Worm (Caenorhabditis elegans) whole organism, mixed stage, embryonic: Measurements from ENCODE around the gene W01G7.4.

Source experiments
- M03D4.4 ChIP-seq: sonication (generic microtip); optimal IDR thresholded peaks from 2 replicates; lab custom pipeline; 2017; ENCODE audit warnings: mild to moderate bottlenecking, missing genetic modification characterization, missing compliant biosample characterization
- bed-3 ChIP-seq: fragments of 200-800 bp; sonication (Bioruptor generic); optimal IDR thresholded peaks from 3 replicates; lab custom pipeline; 2018; ENCODE audit warnings: mild to moderate bottlenecking, missing genetic modification characterization, moderate library complexity, missing compliant biosample characterization
- ceh-39 ChIP-seq: fragments of 150-350 bp; optimal IDR thresholded peaks from 2 replicates; lab custom pipeline; 2014; ENCODE audit warnings: missing biosample characterization, missing genetic modification characterization
- ceh-43 ChIP-seq: fragments of 200-800 bp; sonication (Bioruptor generic); optimal IDR thresholded peaks from 2 replicates; lab custom pipeline; 2018; ENCODE audit warnings: mild to moderate bottlenecking, missing genetic modification characterization, moderate library complexity, missing compliant biosample characterization
- ceh-83 ChIP-seq: fragments of 200-800 bp; sonication (Bioruptor generic); optimal IDR thresholded peaks from 2 replicates; lab custom pipeline; 2018; ENCODE audit warnings: mild to moderate bottlenecking, missing genetic modification characterization, missing compliant biosample characterization
- ces-1 ChIP-seq: fragments of 150-350 bp; optimal IDR thresholded peaks from 2 replicates; lab custom pipeline; 2014; ENCODE audit warnings: missing biosample characterization, missing genetic modification reagents, missing genetic modification characterization
- cnd-1 ChIP-seq: fragments of 200-800 bp; sonication (Bioruptor generic); optimal IDR thresholded peaks from 2 replicates; lab custom pipeline; 2018; ENCODE audit warnings: mild to moderate bottlenecking, missing genetic modification characterization, missing compliant biosample characterization
- drap-1 ChIP-seq: fragments of 200-800 bp; sonication (Bioruptor generic); optimal IDR thresholded peaks from 3 replicates; lab custom pipeline; 2018; ENCODE audit warnings: mild to moderate bottlenecking, missing genetic modification characterization, missing compliant biosample characterization
- elt-1 ChIP-seq: sonication (generic microtip); optimal IDR thresholded peaks from 2 replicates; lab custom pipeline; 2017; ENCODE audit warnings: missing genetic modification characterization, mild to moderate bottlenecking, missing compliant biosample characterization, antibody characterized with exemption, moderate library complexity, borderline replicate concordance; ENCODE audit not compliant: insufficient read depth
- elt-3 ChIP-seq: fragments of 150-350 bp; optimal IDR thresholded peaks from 2 replicates; lab custom pipeline; 2014; ENCODE audit warnings: missing biosample characterization, missing genetic modification characterization
- flh-1 ChIP-seq: fragments of 200-800 bp; sonication (Bioruptor generic); optimal IDR thresholded peaks from 2 replicates; lab custom pipeline; 2018; ENCODE audit warnings: mild to moderate bottlenecking, missing genetic modification characterization, moderate library complexity, missing compliant biosample characterization
- ham-2 ChIP-seq: fragments of 200-800 bp; sonication (Bioruptor generic); optimal IDR thresholded peaks from 2 replicates; lab custom pipeline; 2018; ENCODE audit warnings: mild to moderate bottlenecking, missing genetic modification characterization, missing compliant biosample characterization
- lin-13 ChIP-seq: fragments of 150-350 bp; optimal IDR thresholded peaks from 2 replicates; lab custom pipeline; 2014; ENCODE audit warnings: missing biosample characterization, missing genetic modification characterization
- lin-32 ChIP-seq: fragments of 200-800 bp; sonication (Bioruptor generic); optimal IDR thresholded peaks from 2 replicates; lab custom pipeline; 2018; ENCODE audit warnings: mild to moderate bottlenecking, missing genetic modification characterization, missing compliant biosample characterization
- lsy-2 ChIP-seq: fragments of 150-350 bp; optimal IDR thresholded peaks from 2 replicates; lab custom pipeline; 2014; ENCODE audit warnings: missing biosample characterization, missing genetic modification characterization
- mab-5 ChIP-seq: fragments of 150-350 bp; optimal IDR thresholded peaks from 2 replicates; lab custom pipeline; 2014; ENCODE audit warnings: missing biosample characterization, missing genetic modification characterization
- mep-1 ChIP-seq: fragments of 150-350 bp; optimal IDR thresholded peaks from 2 replicates; lab custom pipeline; 2017; ENCODE audit warnings: missing biosample characterization, missing genetic modification reagents, missing genetic modification characterization, inconsistent platforms
- mls-2 ChIP-seq: sonication (generic microtip); optimal IDR thresholded peaks from 2 replicates; lab custom pipeline; 2016; ENCODE audit warnings: mild to moderate bottlenecking, missing genetic modification characterization, moderate library complexity, missing compliant biosample characterization
- nhr-12 ChIP-seq: fragments of 150-350 bp; optimal IDR thresholded peaks from 2 replicates; lab custom pipeline; 2014; ENCODE audit warnings: missing biosample characterization, missing genetic modification characterization
- nhr-2 ChIP-seq: fragments of 150-350 bp; optimal IDR thresholded peaks from 2 replicates; lab custom pipeline; 2014; ENCODE audit warnings: missing biosample characterization, missing genetic modification characterization
- nhr-237 ChIP-seq: fragments of 150-350 bp; optimal IDR thresholded peaks from 2 replicates; lab custom pipeline; 2014; ENCODE audit warnings: missing biosample characterization, missing genetic modification characterization
- nhr-28 ChIP-seq: fragments of 150-350 bp; optimal IDR thresholded peaks from 2 replicates; lab custom pipeline; 2014; ENCODE audit warnings: missing biosample characterization, missing genetic modification characterization
- nhr-76 ChIP-seq: sonication (generic microtip); optimal IDR thresholded peaks from 2 replicates; lab custom pipeline; 2017; ENCODE audit warnings: missing biosample characterization, missing genetic modification characterization
- pha-4 ChIP-seq: fragments of 150-350 bp; optimal IDR thresholded peaks from 2 replicates; lab custom pipeline; 2018; ENCODE audit warnings: missing biosample characterization, missing genetic modification reagents, missing genetic modification characterization
- sem-2 ChIP-seq: fragments of 200-800 bp; sonication (Bioruptor generic); optimal IDR thresholded peaks from 2 replicates; lab custom pipeline; 2018; ENCODE audit warnings: mild to moderate bottlenecking, missing genetic modification characterization, missing compliant biosample characterization
- tbx-8 ChIP-seq: fragments of 200-800 bp; sonication (Bioruptor generic); optimal IDR thresholded peaks from 2 replicates; lab custom pipeline; 2018; ENCODE audit warnings: mild to moderate bottlenecking, missing genetic modification characterization, moderate library complexity, missing compliant biosample characterization
- unc-120 ChIP-seq: sonication (generic microtip); optimal IDR thresholded peaks from 2 replicates; lab custom pipeline; 2017; ENCODE audit warnings: missing genetic modification characterization, missing compliant biosample characterization; ENCODE audit not compliant: poor library complexity, severe bottlenecking
- unc-39 ChIP-seq: fragments of 150-350 bp; optimal IDR thresholded peaks from 2 replicates; lab custom pipeline; 2014; ENCODE audit warnings: missing biosample characterization, missing genetic modification characterization
- zip-8 ChIP-seq: fragments of 150-350 bp; optimal IDR thresholded peaks from 2 replicates; lab custom pipeline; 2014; ENCODE audit warnings: missing biosample characterization, missing genetic modification characterization
- ztf-11 ChIP-seq: fragments of 150-350 bp; optimal IDR thresholded peaks from 2 replicates; lab custom pipeline; 2014; ENCODE audit warnings: missing biosample characterization, missing genetic modification characterization

Gene W01G7.4

ce11 chrII:14097518-14097917 is 37.0 kb downstream of the W01G7.4 start, which contains the start of gene Y39G8C.2:
Gene Y39G8C.2 (minus strand): TSS chrII:14097618.
- no peak for TF ChIP-seq mab-5
- TF ChIP-seq ces-1 = no peak
- no peak for TF ChIP-seq lin-13 (tag; lab: Kevin White, UChicago)
- TF ChIP-seq unc-39 = no peak
- no peak for TF ChIP-seq unc-120 (tag; lab: Kevin White, UChicago)
- no peak for TF ChIP-seq sem-2
- TF ChIP-seq ceh-43 (GFP tag; lab: Kevin White, UChicago) = no peak
- TF ChIP-seq nhr-76 (tag; lab: Kevin White, UChicago) = no peak
- no peak for TF ChIP-seq drap-1 (GFP tag; lab: Kevin White, UChicago)
- TF ChIP-seq ceh-83 (GFP tag; lab: Kevin White, UChicago) = no peak
- no peak for TF ChIP-seq mep-1 (tag; lab: Kevin White, UChicago)

ce11 chrII:14098348-14098747 is 37.8 kb downstream of the W01G7.4 start:
- TF ChIP-seq ces-1 = peak; percentile 88
- TF ChIP-seq lin-13 (tag; lab: Kevin White, UChicago) = no peak

- no peak for TF ChIP-seq unc-39
- no peak for TF ChIP-seq M03D4.4 (tag; lab: Kevin White, UChicago)
- no peak for TF ChIP-seq lin-32 (GFP tag; lab: Kevin White, UChicago)
- no peak for TF ChIP-seq flh-1 (GFP tag; lab: Kevin White, UChicago)
- no peak for TF ChIP-seq ceh-83 (GFP tag; lab: Kevin White, UChicago)
- TF ChIP-seq pha-4 (tag; lab: Kevin White, UChicago) = no peak
- no peak for TF ChIP-seq tbx-8 (GFP tag; lab: Kevin White, UChicago)
- TF ChIP-seq drap-1 (GFP tag; lab: Kevin White, UChicago) = no peak
- TF ChIP-seq elt-3 = no peak
- TF ChIP-seq lsy-2 (tag; lab: Kevin White, UChicago) = no peak
- no peak for TF ChIP-seq nhr-12 (tag; lab: Kevin White, UChicago)
- no peak for TF ChIP-seq ces-1
- TF ChIP-seq cnd-1 (tag; lab: Kevin White, UChicago) = no peak
- TF ChIP-seq nhr-237 (tag; lab: Kevin White, UChicago) = no peak
- no peak for TF ChIP-seq sem-2
- TF ChIP-seq unc-120 (tag; lab: Kevin White, UChicago) = no peak
- TF ChIP-seq lin-13 (tag; lab: Kevin White, UChicago) = no peak
- TF ChIP-seq mls-2 (tag; lab: Kevin White, UChicago) = no peak
These were observed 40.4 kb downstream of the W01G7.4 start, which contains the start of gene bkip-1 for ce11 chrII:14100963-14101362. Gene bkip-1 (plus strand): TSS chrII:14101263.

ce11 chrII:14102112-14102511 is 41.6 kb downstream of the W01G7.4 start:
- TF ChIP-seq ceh-83 (GFP tag; lab: Kevin White, UChicago) (no peak), ces-1 (peak; percentile 13), mls-2 (tag; lab: Kevin White, UChicago) (no peak), unc-120 (tag; lab: Kevin White, UChicago) (no peak)

ce11 chrII:14104470-14104869 is 43.9 kb downstream of the W01G7.4 start, which contains the start of gene gur-4:
Gene gur-4 (plus strand): TSS chrII:14104770.
- TF ChIP-seq tbx-8 (GFP tag; lab: Kevin White, UChicago) (no peak), nhr-2 (tag; lab: Kevin White, UChicago) (no peak), elt-1 (tag; lab: Kevin White, UChicago) (no peak), nhr-12 (tag; lab: Kevin White, UChicago) (no peak), zip-8 (tag; lab: Kevin White, UChicago) (no peak), unc-39 (no peak), nhr-28 (tag; lab: Kevin White, UChicago) (no peak), sem-2 (no peak), ceh-39 (tag; lab: Kevin White, UChicago) (no peak), drap-1 (GFP tag; lab: Kevin White, UChicago) (no peak), mab-5 (no peak), ztf-11 (tag; lab: Kevin White, UChicago) (no peak), bed-3 (GFP tag; lab: Kevin White, UChicago) (no peak), ham-2 (GFP tag; lab: Kevin White, UChicago) (no peak)
